Fruit fly (Drosophila melanogaster): Measurements from ENCODE around the gene Gr61a.

Gene Gr61a

dm6 chr3L:837552-838187, 3.6 kb upstream of the Gr61a start, which contains the start of the genes CG13901 and CG13887 (continued):
- TF ChIP-seq Hr38 (GFP tag; optimal IDR thresholded peaks at IDR 0.05) (peak; percentile 31), CG15336 (GFP tag; IDR thresholded peaks at IDR 0.05) (peak; percentile 72), CG11762 (GFP tag; optimal IDR thresholded peaks at IDR 0.05; ENCODE audit: insufficient read depth) (peak; percentile 81), achi (GFP tag; optimal IDR thresholded peaks at IDR 0.05) (peak; percentile 93), topi (GFP tag; optimal IDR thresholded peaks at IDR 0.05) (peak; percentile 89), CG6163 (GFP tag; IDR thresholded peaks at IDR 0.05) (peak; percentile 92), Smox (GFP tag; optimal IDR thresholded peaks at IDR 0.05) (no peak), Blimp-1 (GFP tag; optimal IDR thresholded peaks at IDR 0.05) (peak; percentile 44), CG6792 (GFP tag; optimal IDR thresholded peaks at IDR 0.05) (peak; percentile 83), Gug (GFP tag; IDR thresholded peaks at IDR 0.05) (peak; percentile 82), CG31627 (GFP tag; optimal IDR thresholded peaks at IDR 0.05) (peak; percentile 95), Hr4 (GFP tag; optimal IDR thresholded peaks at IDR 0.05) (peak; percentile 94), CG9139 (GFP tag; optimal IDR thresholded peaks at IDR 0.05) (peak; percentile 35), CG1621 (tag; optimal IDR thresholded peaks at IDR 0.05) (peak; percentile 76), Sox14 (GFP tag; optimal IDR thresholded peaks at IDR 0.05) (peak; percentile 94), CG11902 (GFP tag; optimal IDR thresholded peaks at IDR 0.05) (peak; percentile 84), CG8632 (GFP tag; optimal IDR thresholded peaks at IDR 0.05) (peak; percentile 85), CG16779 (tag; optimal IDR thresholded peaks at IDR 0.05) (no peak), Eip93F (GFP tag; optimal IDR thresholded peaks at IDR 0.05) (peak; percentile 79), fd85E (GFP tag; optimal IDR thresholded peaks at IDR 0.05) (peak; percentile 25), CG3032 (tag; optimal IDR thresholded peaks at IDR 0.05) (peak; percentile 88), ss (GFP tag; optimal IDR thresholded peaks at IDR 0.05) (peak; percentile 38 to 71), eg (GFP tag; IDR thresholded peaks at IDR 0.05) (peak; percentile 89), Sox102F (GFP tag; optimal IDR thresholded peaks at IDR 0.05) (no peak), Ets96B (tag; optimal IDR thresholded peaks at IDR 0.05) (peak; percentile 84), pdm3 (GFP tag; optimal IDR thresholded peaks at IDR 0.05) (no peak), fd59A (GFP tag; optimal IDR thresholded peaks at IDR 0.05) (peak; percentile 67), CG34406 (GFP tag; optimal IDR thresholded peaks at IDR 0.05) (peak; percentile 90), Hr39 (GFP tag; optimal IDR thresholded peaks at IDR 0.05) (peak; percentile 94), Eip78C (GFP tag) (peak; percentile 90), dsx (GFP tag; optimal IDR thresholded peaks at IDR 0.05; ENCODE audit: poor library complexity, severe bottlenecking) (peak; percentile 70), CG8319 (GFP tag; optimal IDR thresholded peaks at IDR 0.05) (peak; percentile 74), dac (GFP tag; optimal IDR thresholded peaks at IDR 0.05) (peak; percentile 83), cyc (GFP tag; optimal IDR thresholded peaks at IDR 0.05) (peak; percentile 93), CG6808 (GFP tag; optimal IDR thresholded peaks at IDR 0.05) (peak; percentile 85), CG32006 (GFP tag; optimal IDR thresholded peaks at IDR 0.05) (peak; percentile 89), CG8119 (GFP tag; IDR thresholded peaks at IDR 0.05) (peak; percentile 80)

- TF ChIP-seq Smox (GFP tag; optimal IDR thresholded peaks at IDR 0.05) = no peak
- TF ChIP-seq CG8632 (GFP tag; optimal IDR thresholded peaks at IDR 0.05) = no peak
- TF ChIP-seq svp (GFP tag) = no peak
- no peak for TF ChIP-seq CG8319 (GFP tag; optimal IDR thresholded peaks at IDR 0.05)
- TF ChIP-seq pdm3 (GFP tag; optimal IDR thresholded peaks at IDR 0.05) = no peak
- TF ChIP-seq CG6276 (GFP tag; optimal IDR thresholded peaks at IDR 0.05) = no peak
- TF ChIP-seq fd85E (GFP tag; optimal IDR thresholded peaks at IDR 0.05) = no peak
- no peak for TF ChIP-seq CG34406 (GFP tag; optimal IDR thresholded peaks at IDR 0.05)
- TF ChIP-seq Blimp-1 (GFP tag; optimal IDR thresholded peaks at IDR 0.05) = no peak
- TF ChIP-seq CG10631 (GFP tag; optimal IDR thresholded peaks at IDR 0.05) = no peak
- no peak for TF ChIP-seq CG16779 (tag; optimal IDR thresholded peaks at IDR 0.05)
- no peak for TF ChIP-seq Sox102F (GFP tag; optimal IDR thresholded peaks at IDR 0.05)
- no peak for TF ChIP-seq eg (GFP tag; IDR thresholded peaks at IDR 0.05)
- no peak for TF ChIP-seq CG6854 (GFP tag; optimal IDR thresholded peaks at IDR 0.05)
- no peak for TF ChIP-seq acj6 (GFP tag; optimal IDR thresholded peaks at IDR 0.05)
- no peak for TF ChIP-seq salr (GFP tag; optimal IDR thresholded peaks at IDR 0.05)
- no peak for TF ChIP-seq Ets96B (tag; optimal IDR thresholded peaks at IDR 0.05)
- TF ChIP-seq CG3919 (GFP tag; optimal IDR thresholded peaks at IDR 0.05) = no peak
- TF ChIP-seq ss (GFP tag; optimal IDR thresholded peaks at IDR 0.05) = no peak
These were observed 2.4 kb downstream of the Gr61a start, which contains the start of gene Cep290 for dm6 chr3L:843626-844025. TSS of gene Cep290 (plus strand) at chr3L:843926.

Measured in whole organism, prepupa.